Fruit fly (Drosophila melanogaster): ENCODE data around the gene CG12025.

dm6 chr3L:1890941-1891340 is 25.7 kb downstream of the CG12025 start:
- TF ChIP-seq phol (tag; optimal IDR thresholded peaks at IDR 0.05) (peak; percentile 26), CG11723 (GFP tag; optimal IDR thresholded peaks at IDR 0.05) (no peak), psq (GFP tag; optimal IDR thresholded peaks at IDR 0.05) (no peak), bowl (GFP tag; IDR thresholded peaks at IDR 0.05) (no peak), BEAF-32 (GFP tag; optimal IDR thresholded peaks at IDR 0.05) (peak; percentile 20), BtbVII (GFP tag; optimal IDR thresholded peaks at IDR 0.05) (no peak), klu (GFP tag; IDR thresholded peaks at IDR 0.05) (no peak), al (GFP tag; IDR thresholded peaks at IDR 0.05) (no peak), CG12299 (tag; optimal IDR thresholded peaks at IDR 0.05) (no peak), CG2678 (tag; optimal IDR thresholded peaks at IDR 0.05) (no peak), ash1 (GFP tag; optimal IDR thresholded peaks at IDR 0.05) (no peak), gsb-n (tag; optimal IDR thresholded peaks at IDR 0.05) (no peak)
